Worm (Caenorhabditis elegans): ENCODE measurements around the gene shl-1.

The shl-1 gene

ce11 chrIV:6337353-6337752, 46.5 kb downstream of the shl-1 start, which contains the start of gene ipla-6:
ipla-6 (plus strand) TSS chrIV:6337653.
- no peak for TF ChIP-seq unc-62 (GFP tag; optimal IDR thresholded peaks at IDR 0.05)

ce11 chrIV:6336748-6337147, 47.1 kb downstream of the shl-1 start:
- peak; percentile 21 for TF ChIP-seq unc-62 (GFP tag; optimal IDR thresholded peaks at IDR 0.05)

ce11 chrIV:6335908-6336307, 48.0 kb downstream of the shl-1 start, which contains the start of gene mif-4:
mif-4 (minus strand) TSS chrIV:6335994.
- no peak for TF ChIP-seq unc-62 (GFP tag; optimal IDR thresholded peaks at IDR 0.05)

ce11 chrIV:6333915-6334314, 50.0 kb downstream of the shl-1 start, which contains the start of gene blos-2:
blos-2 (plus strand) TSS chrIV:6334215.
- TF ChIP-seq unc-62 (GFP tag; optimal IDR thresholded peaks at IDR 0.05), result no peak

ce11 chrIV:6330790-6331189, 53.1 kb downstream of the shl-1 start:
- TF ChIP-seq unc-62 (GFP tag; optimal IDR thresholded peaks at IDR 0.05), result no peak

- TF ChIP-seq unc-62 (GFP tag; optimal IDR thresholded peaks at IDR 0.05), result no peak
Measured at ce11 chrIV:6329339-6329738, 54.5 kb downstream of the shl-1 start, which contains the start of gene seu-1. seu-1 (plus strand) TSS chrIV:6329639.

Measured in whole organism, dauer.